Worm (Caenorhabditis elegans) whole organism, L4/young adult: ENCODE results near the gene cnc-8.

Experiments
- W03F9.2 ChIP-seq: fragments of 150-350 bp; optimal IDR thresholded peaks from 2 replicates; lab custom pipeline; 2014; ENCODE audit warnings: missing biosample characterization, missing genetic modification characterization
- dao-5 ChIP-seq: sonication (generic microtip); optimal IDR thresholded peaks from 2 replicates; lab custom pipeline; 2016; ENCODE audit warnings: missing genotype, missing genetic modification characterization, moderate library complexity, missing compliant biosample characterization
- him-1 ChIP-seq: sonication (generic microtip); optimal IDR thresholded peaks from 2 replicates; lab custom pipeline; 2016; ENCODE audit warnings: missing genotype, missing genetic modification reagents, missing genetic modification characterization, missing compliant biosample characterization

The cnc-8 gene

DNA sequence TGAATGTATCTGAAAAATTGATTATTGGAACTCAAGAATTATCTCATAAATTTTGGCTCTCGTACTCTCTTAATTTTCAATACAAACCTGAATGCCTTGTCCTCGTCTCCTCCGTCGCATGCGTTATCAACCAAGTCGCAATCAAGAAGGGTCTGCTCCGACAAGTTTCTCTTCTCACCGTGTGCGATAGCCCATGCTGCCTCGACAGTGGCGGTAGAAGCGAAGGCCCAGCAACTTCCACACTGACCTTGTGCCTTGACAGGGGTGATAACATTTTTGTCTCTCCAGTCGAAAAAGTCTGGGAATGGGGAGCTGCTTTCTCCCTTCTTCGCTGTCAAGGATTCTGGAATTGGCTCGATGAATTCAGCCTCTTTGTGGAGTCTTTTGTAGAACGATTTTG, 33.6 kb downstream of the cnc-8 start:
- no peak for TF ChIP-seq dao-5 (tag; lab: Kevin White, UChicago)
- no peak for TF ChIP-seq W03F9.2 (tag; lab: Kevin White, UChicago)
- TF ChIP-seq him-1 = no peak

DNA sequence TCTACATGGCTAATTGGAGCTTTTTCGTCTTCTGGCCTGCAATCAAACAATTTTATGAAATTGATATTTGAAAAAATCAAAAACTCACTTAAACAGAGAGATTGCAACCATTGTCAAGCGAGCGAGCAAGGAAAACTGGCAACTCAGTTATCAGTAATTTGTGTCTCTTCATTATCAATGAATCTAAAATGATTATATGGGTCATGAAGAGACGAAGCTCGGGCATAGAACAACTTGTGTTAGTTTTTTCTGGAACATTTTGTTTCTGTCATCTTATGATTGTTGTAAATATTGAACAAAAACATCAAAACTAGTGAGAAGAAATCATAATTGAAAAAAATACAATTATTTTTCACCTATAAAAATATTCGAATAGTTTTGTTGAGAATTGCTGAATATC, 34.6 kb downstream of the cnc-8 start, which contains the start of gene R07E3.1:
Gene R07E3.1, minus strand, starts transcription at position 176 of the 400 bp plus-strand sequence.
- TF ChIP-seq dao-5 (tag; lab: Kevin White, UChicago) (no peak), him-1 (no peak), W03F9.2 (tag; lab: Kevin White, UChicago) (no peak)

DNA sequence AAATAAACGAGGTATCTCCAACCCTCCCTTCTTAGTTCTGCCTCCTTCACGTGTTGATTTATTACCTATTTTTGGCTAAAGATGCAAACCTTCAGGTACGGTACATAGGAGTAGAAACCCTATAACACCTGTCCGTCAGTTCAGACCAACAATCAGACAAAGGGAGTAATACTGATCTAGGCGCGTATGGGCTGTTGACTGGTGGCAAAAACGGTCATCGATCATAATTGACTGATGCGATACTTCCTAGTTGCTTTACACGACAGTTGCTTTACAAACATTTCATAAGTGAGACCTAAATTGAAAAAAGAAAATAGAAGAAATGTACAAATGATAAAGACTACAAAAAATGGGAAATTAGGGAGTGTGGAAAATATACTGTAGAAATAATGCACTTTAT, 43.8 kb downstream of the cnc-8 start:
- no peak for TF ChIP-seq him-1
- TF ChIP-seq W03F9.2 (tag; lab: Kevin White, UChicago) = no peak
- no peak for TF ChIP-seq dao-5 (tag; lab: Kevin White, UChicago)

DNA sequence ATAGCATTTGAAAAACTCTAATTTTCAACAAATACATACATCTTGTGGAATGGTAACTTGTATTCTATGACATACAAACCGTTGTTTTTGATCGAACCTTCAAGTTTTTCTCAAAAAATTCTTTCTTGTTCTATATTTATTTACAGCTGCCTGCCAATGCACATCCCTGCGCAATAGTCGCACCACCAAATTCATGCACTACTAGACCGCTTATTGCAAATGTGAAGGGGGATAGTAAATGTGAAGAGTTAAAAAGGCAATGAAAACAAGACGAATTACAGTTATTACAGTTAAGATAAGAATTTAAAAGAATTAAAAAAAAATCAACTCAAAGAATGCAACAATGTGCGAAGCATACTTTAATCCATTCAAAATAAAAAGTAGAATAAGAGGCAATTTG, 47.5 kb downstream of the cnc-8 start:
- TF ChIP-seq W03F9.2 (tag; lab: Kevin White, UChicago) (no peak), dao-5 (tag; lab: Kevin White, UChicago) (no peak), him-1 (no peak)

DNA sequence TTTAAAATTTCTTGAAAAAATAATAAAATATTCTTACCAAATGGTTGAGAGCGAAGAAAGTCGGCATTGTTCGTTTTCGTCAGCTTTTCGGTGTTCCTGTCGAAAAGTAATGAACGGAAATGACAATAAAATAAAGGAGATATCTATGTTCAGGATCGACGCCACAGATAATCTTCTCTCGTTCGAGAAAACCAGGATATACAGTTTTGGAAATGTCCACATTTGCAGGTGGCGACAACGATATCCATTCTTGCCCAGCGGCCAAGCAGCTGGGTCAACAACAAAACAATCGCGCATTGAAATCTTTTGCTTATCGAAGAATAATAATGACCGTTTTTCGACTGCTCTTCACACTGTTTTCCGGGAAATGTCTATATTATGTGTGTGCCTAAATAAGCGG, 49.3 kb downstream of the cnc-8 start, which contains the start of gene R07E3.7:
Gene R07E3.7, minus strand, starts transcription at position 101 of the 400 bp plus-strand sequence.
- no peak for TF ChIP-seq W03F9.2 (tag; lab: Kevin White, UChicago)
- no peak for TF ChIP-seq him-1
- TF ChIP-seq dao-5 (tag; lab: Kevin White, UChicago) = no peak
